Worm (Caenorhabditis elegans) whole organism, L2 larva: ENCODE results near the gene bus-18.

Experiments used
- nhr-237 ChIP-seq: fragments of 150-350 bp; optimal IDR thresholded peaks from 2 replicates; lab custom pipeline; 2014; ENCODE audit warnings: missing biosample characterization, missing genetic modification characterization
- nhr-77 ChIP-seq: fragments of 150-350 bp; optimal IDR thresholded peaks from 2 replicates; lab custom pipeline; 2014; ENCODE audit warnings: missing biosample characterization, missing genetic modification characterization

- TF ChIP-seq nhr-77 (no peak), nhr-237 (tag; lab: Kevin White, UChicago) (no peak)
Observed at ce11 chrV:11773934-11774333, 414 bp downstream of the bus-18 start.
